Worm (Caenorhabditis elegans) whole organism, mixed stage, embryonic: ENCODE results near the gene ceh-88.

Experiments used
- ces-1 ChIP-seq: fragments of 150-350 bp; optimal IDR thresholded peaks from 2 replicates; lab custom pipeline; 2014; ENCODE audit warnings: missing biosample characterization, missing genetic modification reagents, missing genetic modification characterization
- elt-1 ChIP-seq: sonication (generic microtip); optimal IDR thresholded peaks from 2 replicates; lab custom pipeline; 2017; ENCODE audit warnings: missing genetic modification characterization, mild to moderate bottlenecking, missing compliant biosample characterization, antibody characterized with exemption, moderate library complexity, borderline replicate concordance; ENCODE audit not compliant: insufficient read depth
- nhr-76 ChIP-seq: sonication (generic microtip); optimal IDR thresholded peaks from 2 replicates; lab custom pipeline; 2017; ENCODE audit warnings: missing biosample characterization, missing genetic modification characterization
- unc-39 ChIP-seq: fragments of 150-350 bp; optimal IDR thresholded peaks from 2 replicates; lab custom pipeline; 2014; ENCODE audit warnings: missing biosample characterization, missing genetic modification characterization
- ztf-11 ChIP-seq: fragments of 150-350 bp; optimal IDR thresholded peaks from 2 replicates; lab custom pipeline; 2014; ENCODE audit warnings: missing biosample characterization, missing genetic modification characterization

ce11 chrIV:17346599-17347218, 17.7 kb downstream of the ceh-88 start, which contains the start of the genes clec-197 and clec-198:
- TF ChIP-seq unc-39 (tag; lab: Kevin White, UChicago), result no peak
- TF ChIP-seq ces-1 (GFP tag; lab: Kevin White, UChicago), result no peak
- TF ChIP-seq nhr-76 (tag; lab: Kevin White, UChicago), result no peak
- no peak for TF ChIP-seq ztf-11
- TF ChIP-seq elt-1, result no peak
